Worm (Caenorhabditis elegans) whole organism, L1 larva: ENCODE measurements around the gene F39B3.3.

Source experiments
- C16A3.4 ChIP-seq: fragments of 150-350 bp; optimal IDR thresholded peaks from 2 replicates; lab custom pipeline; 2014; ENCODE audit warnings: missing biosample characterization, missing genetic modification characterization
- C34B4.2 ChIP-seq: sonication (generic microtip); optimal IDR thresholded peaks from 2 replicates; lab custom pipeline; 2017; ENCODE audit warnings: mild to moderate bottlenecking, missing genetic modification characterization, missing compliant biosample characterization
- Y116A8C.19 ChIP-seq: sonication (generic microtip); optimal IDR thresholded peaks from 2 replicates; lab custom pipeline; 2016; ENCODE audit warnings: missing compliant biosample characterization, missing genetic modification characterization, borderline replicate concordance
- aha-1 ChIP-seq: fragments of 150-350 bp; optimal IDR thresholded peaks from 2 replicates; lab custom pipeline; 2014; ENCODE audit warnings: missing biosample characterization, missing genetic modification characterization
- ama-1 ChIP-seq: fragments of 150-350 bp; optimal IDR thresholded peaks from 2 replicates; lab custom pipeline; 2014
- blmp-1 ChIP-seq: fragments of 150-350 bp; optimal IDR thresholded peaks from 2 replicates; lab custom pipeline; 2014; ENCODE audit warnings: missing biosample characterization, missing genetic modification characterization
- ceh-88 ChIP-seq: fragments of 200-800 bp; sonication (Bioruptor generic); IDR thresholded peaks from 2 replicates; pipeline ENCODE4 v1.3.6; 2022; ENCODE audit warnings: missing genetic modification characterization, missing compliant biosample characterization
- ces-1 ChIP-seq: fragments of 150-350 bp; optimal IDR thresholded peaks from 2 replicates; lab custom pipeline; 2014; ENCODE audit warnings: missing biosample characterization, missing genetic modification reagents, missing genetic modification characterization
- dpl-1 ChIP-seq, 3 experiments: fragments of 150-350 bp in 2 of 3; sonication (generic microtip) in 1 of 3; optimal IDR thresholded peaks; 2 replicates each; lab custom pipeline; 2014 to 2017; ENCODE audit warnings: missing biosample characterization in 3 of 3, missing genetic modification characterization in 3 of 3, missing genetic modification reagents in 3 of 3
- dsc-1 ChIP-seq: sonication (generic microtip); optimal IDR thresholded peaks from 2 replicates; lab custom pipeline; 2016; ENCODE audit warnings: mild to moderate bottlenecking, missing genetic modification characterization, missing compliant biosample characterization
- egl-13 ChIP-seq: sonication (generic microtip); optimal IDR thresholded peaks from 2 replicates; lab custom pipeline; 2016; ENCODE audit warnings: missing genotype, missing genetic modification reagents, missing genetic modification characterization, missing compliant biosample characterization
- egl-27 ChIP-seq, 2 experiments: fragments of 150-350 bp in 1 of 2; sonication (generic microtip); optimal IDR thresholded peaks; 3 replicates each; lab custom pipeline; 2017 to 2018; ENCODE audit warnings: missing biosample characterization in 2 of 2, missing genetic modification characterization in 2 of 2, missing genetic modification reagents in 2 of 2
- elt-2 ChIP-seq: sonication (generic microtip); optimal IDR thresholded peaks from 2 replicates; lab custom pipeline; 2016; ENCODE audit warnings: missing genetic modification characterization, mild to moderate bottlenecking, inconsistent platforms, missing compliant biosample characterization, missing genetic modification reagents
- elt-3 ChIP-seq, 6 experiments: fragments of 150-350 bp in 1 of 6; sonication (generic microtip); optimal IDR thresholded peaks; 2 replicates each; lab custom pipeline; 2017 to 2018; ENCODE audit warnings: missing biosample characterization in 6 of 6, missing genetic modification characterization in 6 of 6, inconsistent platforms in 1 of 6
- ets-5 ChIP-seq: fragments of 200-800 bp; sonication (Bioruptor generic); IDR thresholded peaks from 2 replicates; pipeline ENCODE4 v1.3.6; 2022; ENCODE audit warnings: missing genetic modification characterization, missing compliant biosample characterization
- fkh-4 ChIP-seq: sonication (generic microtip); optimal IDR thresholded peaks from 2 replicates; lab custom pipeline; 2016; ENCODE audit warnings: missing compliant biosample characterization, missing genetic modification characterization, borderline replicate concordance
- fos-1 ChIP-seq: fragments of 150-350 bp; optimal IDR thresholded peaks from 2 replicates; lab custom pipeline; 2014; ENCODE audit warnings: missing biosample characterization, missing genetic modification characterization
- lin-13 ChIP-seq: fragments of 150-350 bp; optimal IDR thresholded peaks from 2 replicates; lab custom pipeline; 2014; ENCODE audit warnings: missing biosample characterization, missing genetic modification reagents, missing genetic modification characterization
- lin-14 ChIP-seq: fragments of 200-800 bp; sonication (Bioruptor generic); optimal IDR thresholded peaks from 2 replicates; lab custom pipeline; 2018; ENCODE audit warnings: mild to moderate bottlenecking, missing genetic modification characterization, moderate library complexity, missing compliant biosample characterization
- lin-15B ChIP-seq: fragments of 150-350 bp; sonication (generic microtip); optimal IDR thresholded peaks from 3 replicates; lab custom pipeline; 2014; ENCODE audit warnings: missing biosample characterization, missing genetic modification characterization
- lin-35 ChIP-seq, 2 experiments: fragments of 150-350 bp; optimal IDR thresholded peaks; 2 replicates each; lab custom pipeline; 2014; ENCODE audit warnings: missing biosample characterization in 2 of 2, missing genetic modification characterization in 2 of 2, missing genetic modification reagents in 2 of 2
- lin-39 ChIP-seq: fragments of 150-350 bp; optimal IDR thresholded peaks from 2 replicates; lab custom pipeline; 2014; ENCODE audit warnings: missing biosample characterization, missing genetic modification reagents, missing genetic modification characterization
- lir-3 ChIP-seq: sonication (generic microtip); optimal IDR thresholded peaks from 2 replicates; lab custom pipeline; 2016; ENCODE audit warnings: mild to moderate bottlenecking, missing genetic modification characterization, moderate library complexity, missing compliant biosample characterization; ENCODE audit not compliant: poor library complexity
- mab-9 ChIP-seq: fragments of 200-800 bp; sonication (Bioruptor generic); IDR thresholded peaks from 2 replicates; pipeline ENCODE4 v1.3.6; 2022; ENCODE audit warnings: missing genetic modification reagents, missing genetic modification characterization, missing compliant biosample characterization
- mef-2 ChIP-seq: fragments of 150-350 bp; optimal IDR thresholded peaks from 2 replicates; lab custom pipeline; 2014; ENCODE audit warnings: missing biosample characterization, missing genetic modification characterization
- mep-1 ChIP-seq: fragments of 150-350 bp; optimal IDR thresholded peaks from 2 replicates; lab custom pipeline; 2014; ENCODE audit warnings: missing biosample characterization, missing genetic modification characterization
- nhr-11 ChIP-seq: fragments of 150-350 bp; optimal IDR thresholded peaks from 2 replicates; lab custom pipeline; 2014; ENCODE audit warnings: missing biosample characterization, missing genetic modification characterization
- nhr-12 ChIP-seq: sonication (generic microtip); optimal IDR thresholded peaks from 2 replicates; lab custom pipeline; 2017; ENCODE audit warnings: missing biosample characterization, missing genetic modification characterization
- nhr-19 ChIP-seq: fragments of 200-800 bp; sonication (Bioruptor generic); conservative IDR thresholded peaks from 2 replicates; pipeline ENCODE4 v1.3.6; 2022; ENCODE audit warnings: missing genetic modification characterization, missing compliant biosample characterization
- nhr-20 ChIP-seq: sonication (generic microtip); optimal IDR thresholded peaks from 2 replicates; lab custom pipeline; 2016; ENCODE audit warnings: mild to moderate bottlenecking, missing genetic modification characterization, missing compliant biosample characterization
- nhr-28 ChIP-seq: fragments of 150-350 bp; optimal IDR thresholded peaks from 2 replicates; lab custom pipeline; 2014; ENCODE audit warnings: missing biosample characterization, missing genetic modification characterization
- nhr-47 ChIP-seq: sonication (generic microtip); optimal IDR thresholded peaks from 2 replicates; lab custom pipeline; 2016; ENCODE audit warnings: mild to moderate bottlenecking, missing genetic modification characterization, moderate library complexity, missing compliant biosample characterization
- nhr-84 ChIP-seq: sonication (generic microtip); optimal IDR thresholded peaks from 2 replicates; lab custom pipeline; 2017; ENCODE audit warnings: missing biosample characterization, missing genetic modification characterization
- nhr-85 ChIP-seq: sonication (generic microtip); peaks from one replicate; lab custom pipeline; 2016; ENCODE audit warnings: missing genetic modification characterization, inconsistent platforms, missing compliant biosample characterization
- nhr-90 ChIP-seq: sonication (generic microtip); optimal IDR thresholded peaks from 2 replicates; lab custom pipeline; 2016; ENCODE audit warnings: mild to moderate bottlenecking, missing genetic modification characterization, missing compliant biosample characterization; ENCODE audit not compliant: poor library complexity
- pag-3 ChIP-seq: sonication (generic microtip); optimal IDR thresholded peaks from 2 replicates; lab custom pipeline; 2017; ENCODE audit warnings: missing genetic modification characterization, mild to moderate bottlenecking, missing compliant biosample characterization, antibody characterized with exemption, borderline replicate concordance; ENCODE audit not compliant: insufficient read depth
- rnt-1 ChIP-seq: sonication (generic microtip); optimal IDR thresholded peaks from 2 replicates; lab custom pipeline; 2016; ENCODE audit warnings: mild to moderate bottlenecking, missing genetic modification characterization, moderate library complexity, missing compliant biosample characterization
- skn-1 ChIP-seq: fragments of 150-350 bp; optimal IDR thresholded peaks from 2 replicates; lab custom pipeline; 2014; ENCODE audit warnings: missing biosample characterization, missing genetic modification characterization
- snpc-4 ChIP-seq: fragments of 150-350 bp; optimal IDR thresholded peaks from 2 replicates; lab custom pipeline; 2014; ENCODE audit warnings: missing biosample characterization, missing genetic modification characterization
- snu-23 ChIP-seq: sonication (generic microtip); optimal IDR thresholded peaks from 2 replicates; lab custom pipeline; 2016; ENCODE audit warnings: missing genetic modification characterization, missing compliant biosample characterization
- sox-4 ChIP-seq: sonication (generic microtip); optimal IDR thresholded peaks from 2 replicates; lab custom pipeline; 2016; ENCODE audit warnings: missing genetic modification characterization, missing compliant biosample characterization
- sptf-1 ChIP-seq: fragments of 150-350 bp; optimal IDR thresholded peaks from 2 replicates; lab custom pipeline; 2014; ENCODE audit warnings: missing biosample characterization, missing genetic modification characterization
- swsn-7 ChIP-seq: sonication (generic microtip); optimal IDR thresholded peaks from 2 replicates; lab custom pipeline; 2016; ENCODE audit warnings: missing genetic modification characterization, missing compliant biosample characterization
- tlp-1 ChIP-seq: fragments of 150-350 bp; optimal IDR thresholded peaks from 2 replicates; lab custom pipeline; 2014; ENCODE audit warnings: missing biosample characterization, missing genetic modification characterization
- unc-130 ChIP-seq: fragments of 150-350 bp; optimal IDR thresholded peaks from 2 replicates; lab custom pipeline; 2017; ENCODE audit warnings: missing biosample characterization, missing genetic modification characterization, inconsistent platforms
- unc-30 ChIP-seq: sonication (generic microtip); optimal IDR thresholded peaks from 2 replicates; lab custom pipeline; 2017; ENCODE audit warnings: missing biosample characterization, missing genetic modification characterization
- unc-62 ChIP-seq: fragments of 150-350 bp; optimal IDR thresholded peaks from 2 replicates; lab custom pipeline; 2014; ENCODE audit warnings: missing biosample characterization, missing genetic modification reagents, missing genetic modification characterization
- xbp-1 ChIP-seq: sonication (generic microtip); optimal IDR thresholded peaks from 2 replicates; lab custom pipeline; 2016; ENCODE audit warnings: missing genetic modification characterization, missing compliant biosample characterization
- zag-1 ChIP-seq: fragments of 150-350 bp; optimal IDR thresholded peaks from 2 replicates; lab custom pipeline; 2014; ENCODE audit warnings: missing biosample characterization, missing genetic modification characterization
- zip-4 ChIP-seq: fragments of 200-800 bp; sonication (Bioruptor generic); optimal IDR thresholded peaks from 2 replicates; lab custom pipeline; 2018; ENCODE audit warnings: mild to moderate bottlenecking, missing genetic modification characterization, moderate library complexity, missing compliant biosample characterization
- ztf-11 ChIP-seq, 2 experiments: sonication (generic microtip); optimal IDR thresholded peaks; 2 replicates each; lab custom pipeline; 2016 to 2017; ENCODE audit warnings: missing genetic modification characterization in 2 of 2, missing biosample characterization in 1 of 2, missing compliant biosample characterization in 1 of 2

F39B3.3 gene

ce11 chrX:17611180-17611579 is 32.3 kb upstream of the F39B3.3 start (continued):
- TF ChIP-seq unc-130 (tag; lab: Kevin White, UChicago), result no peak
- peak; percentile 3 for TF ChIP-seq nhr-20
- no peak for TF ChIP-seq C16A3.4 (tag; lab: Kevin White, UChicago)
- TF ChIP-seq swsn-7, result no peak
- no peak for TF ChIP-seq skn-1 (tag; lab: Kevin White, UChicago)
- peak; percentile 64 for TF ChIP-seq dsc-1
- TF ChIP-seq C34B4.2 (tag; lab: Kevin White, UChicago), result no peak
- no peak for TF ChIP-seq lin-15B
- TF ChIP-seq ceh-88 (GFP tag; lab: Robert Waterston, UW), result no peak
- no peak for TF ChIP-seq tlp-1 (tag; lab: Kevin White, UChicago)
- TF ChIP-seq zag-1 (tag; lab: Kevin White, UChicago), result no peak
- TF ChIP-seq aha-1 (tag; lab: Kevin White, UChicago), result no peak
- no peak for TF ChIP-seq elt-2
- TF ChIP-seq rnt-1 (tag; lab: Kevin White, UChicago), result peak; percentile 54
- TF ChIP-seq, all 84 proteins: peak for 10

- TF ChIP-seq snu-23 (GFP tag; lab: Kevin White, UChicago) (peak; percentile 79), egl-13 (tag; lab: Kevin White, UChicago) (peak; percentile 24), xbp-1 (tag; lab: Kevin White, UChicago) (peak; percentile 36), lin-14 (GFP tag; lab: Kevin White, UChicago) (peak; percentile 89), zip-4 (no peak), ets-5 (GFP tag; lab: Robert Waterston, UW) (no peak), ztf-11 (tag; optimal IDR thresholded peaks at IDR 0.05; lab: Kevin White, UChicago) (no peak), lin-39 (tag; lab: Kevin White, UChicago) (no peak), nhr-85 (peak; percentile 36), egl-27 (tag; optimal IDR thresholded peaks at IDR 0.05; lab: Kevin White, UChicago) (no peak), pag-3 (tag; lab: Kevin White, UChicago) (no peak), ceh-88 (GFP tag; lab: Robert Waterston, UW) (0 out of 2 replicates have a peak, but pooled peaks have one; percentile 22), lin-35 (GFP tag; optimal IDR thresholded peaks at IDR 0.05; lab: Kevin White, UChicago) (peak; percentile 56 to 73), nhr-47 (tag; lab: Kevin White, UChicago) (peak; percentile 70), fkh-4 (tag; lab: Kevin White, UChicago) (no peak), Y116A8C.19 (tag; lab: Kevin White, UChicago) (no peak), unc-30 (tag; lab: Kevin White, UChicago) (no peak), elt-2 (peak; percentile 35), dsc-1 (peak; percentile 44), sptf-1 (no peak), nhr-19 (peak; percentile 84), C16A3.4 (tag; lab: Kevin White, UChicago) (peak; percentile 34), ces-1 (GFP tag; lab: Kevin White, UChicago) (no peak), nhr-90 (peak; percentile 27), mef-2 (tag; lab: Kevin White, UChicago) (no peak), zag-1 (tag; lab: Kevin White, UChicago) (no peak), unc-62 (GFP tag; lab: Kevin White, UChicago) (no peak), ama-1 (lab: Kevin White, UChicago) (no peak), nhr-11 (no peak), mep-1 (tag; lab: Kevin White, UChicago) (peak; percentile 43), blmp-1 (tag; lab: Kevin White, UChicago) (peak; percentile 38), nhr-84 (tag; lab: Kevin White, UChicago) (no peak), sox-4 (tag; lab: Kevin White, UChicago) (no peak), lin-13 (GFP tag; lab: Kevin White, UChicago) (peak; percentile 57), nhr-12 (tag; lab: Kevin White, UChicago) (no peak), nhr-28 (no peak), dpl-1 (GFP tag; optimal IDR thresholded peaks at IDR 0.05; lab: Kevin White, UChicago) (peak; percentile 34 to 81 (median 59)), lir-3 (no peak), fos-1 (tag; lab: Kevin White, UChicago) (no peak), elt-3 (tag; optimal IDR thresholded peaks at IDR 0.05; lab: Kevin White, UChicago) (no peak), snpc-4 (no peak), mab-9 (0 out of 2 replicates have a peak, but pooled peaks have one; percentile 15)
Measured at ce11 chrX:17610406-17610981, 31.6 kb upstream of the F39B3.3 start.
